Worm (Caenorhabditis elegans) whole organism, L1 larva: ENCODE results near the gene F31F6.1.

Source experiments
- C16A3.4 ChIP-seq: fragments of 150-350 bp; optimal IDR thresholded peaks from 2 replicates; lab custom pipeline; 2014; ENCODE audit warnings: missing biosample characterization, missing genetic modification characterization
- Y116A8C.19 ChIP-seq: sonication (generic microtip); optimal IDR thresholded peaks from 2 replicates; lab custom pipeline; 2016; ENCODE audit warnings: missing compliant biosample characterization, missing genetic modification characterization, borderline replicate concordance
- alr-1 ChIP-seq: fragments of 200-800 bp; sonication (Bioruptor generic); optimal IDR thresholded peaks from 2 replicates; lab custom pipeline; 2018; ENCODE audit warnings: borderline replicate concordance, mild to moderate bottlenecking, missing genetic modification characterization, missing compliant biosample characterization
- ceh-63 ChIP-seq: fragments of 200-800 bp; sonication (Bioruptor generic); optimal IDR thresholded peaks from 2 replicates; lab custom pipeline; 2018; ENCODE audit warnings: mild to moderate bottlenecking, missing genetic modification characterization, missing compliant biosample characterization
- ceh-90 ChIP-seq: sonication (generic microtip); optimal IDR thresholded peaks from 2 replicates; lab custom pipeline; 2016; ENCODE audit warnings: missing genetic modification characterization, missing compliant biosample characterization
- ces-1 ChIP-seq: fragments of 150-350 bp; optimal IDR thresholded peaks from 2 replicates; lab custom pipeline; 2014; ENCODE audit warnings: missing biosample characterization, missing genetic modification reagents, missing genetic modification characterization
- efl-1 ChIP-seq, 4 experiments: fragments of 150-350 bp; optimal IDR thresholded peaks in 3 of 4; peaks in 1 of 4; 1 replicate in 1 of 4; 2 replicates in 3 of 4; lab custom pipeline; 2014; ENCODE audit warnings: missing biosample characterization in 2 of 4, missing genetic modification characterization in 2 of 4, missing genetic modification reagents in 2 of 4
- egl-27 ChIP-seq, 2 experiments: fragments of 150-350 bp in 1 of 2; sonication (generic microtip); optimal IDR thresholded peaks; 3 replicates each; lab custom pipeline; 2017 to 2018; ENCODE audit warnings: missing biosample characterization in 2 of 2, missing genetic modification characterization in 2 of 2, missing genetic modification reagents in 2 of 2
- elt-2 ChIP-seq: sonication (generic microtip); optimal IDR thresholded peaks from 2 replicates; lab custom pipeline; 2016; ENCODE audit warnings: missing genetic modification characterization, mild to moderate bottlenecking, inconsistent platforms, missing compliant biosample characterization, missing genetic modification reagents
- elt-3 ChIP-seq, 6 experiments: fragments of 150-350 bp in 1 of 6; sonication (generic microtip); optimal IDR thresholded peaks; 2 replicates each; lab custom pipeline; 2017 to 2018; ENCODE audit warnings: missing biosample characterization in 6 of 6, missing genetic modification characterization in 6 of 6, inconsistent platforms in 1 of 6
- fkh-10 ChIP-seq: sonication (generic microtip); optimal IDR thresholded peaks from 2 replicates; lab custom pipeline; 2017; ENCODE audit warnings: missing biosample characterization, missing genetic modification reagents, missing genetic modification characterization
- fos-1 ChIP-seq: fragments of 150-350 bp; optimal IDR thresholded peaks from 2 replicates; lab custom pipeline; 2014; ENCODE audit warnings: missing biosample characterization, missing genetic modification characterization
- grh-1 ChIP-seq: fragments of 200-800 bp; sonication (Bioruptor generic); IDR thresholded peaks from 2 replicates; pipeline ENCODE4 v1.3.6; 2022; ENCODE audit warnings: missing genetic modification reagents, missing genetic modification characterization, missing compliant biosample characterization
- hlh-17 ChIP-seq: fragments of 200-800 bp; sonication (Bioruptor generic); optimal IDR thresholded peaks from 2 replicates; lab custom pipeline; 2018; ENCODE audit warnings: missing genetic modification characterization, mild to moderate bottlenecking, missing compliant biosample characterization, moderate library complexity, borderline replicate concordance
- hpl-2 ChIP-seq: fragments of 150-350 bp; optimal IDR thresholded peaks from 2 replicates; lab custom pipeline; 2014; ENCODE audit warnings: missing biosample characterization, missing genetic modification reagents, missing genetic modification characterization
- irx-1 ChIP-seq: sonication (generic microtip); optimal IDR thresholded peaks from 2 replicates; lab custom pipeline; 2016; ENCODE audit warnings: missing genetic modification characterization, missing compliant biosample characterization
- jun-1 ChIP-seq: fragments of 150-350 bp; optimal IDR thresholded peaks from 2 replicates; lab custom pipeline; 2014; ENCODE audit warnings: missing biosample characterization, missing genetic modification reagents, missing genetic modification characterization
- lin-13 ChIP-seq: fragments of 150-350 bp; optimal IDR thresholded peaks from 2 replicates; lab custom pipeline; 2014; ENCODE audit warnings: missing biosample characterization, missing genetic modification reagents, missing genetic modification characterization
- lin-14 ChIP-seq: fragments of 200-800 bp; sonication (Bioruptor generic); optimal IDR thresholded peaks from 2 replicates; lab custom pipeline; 2018; ENCODE audit warnings: mild to moderate bottlenecking, missing genetic modification characterization, moderate library complexity, missing compliant biosample characterization
- lin-15B ChIP-seq: fragments of 150-350 bp; sonication (generic microtip); optimal IDR thresholded peaks from 3 replicates; lab custom pipeline; 2014; ENCODE audit warnings: missing biosample characterization, missing genetic modification characterization
- nhr-19 ChIP-seq: fragments of 200-800 bp; sonication (Bioruptor generic); conservative IDR thresholded peaks from 2 replicates; pipeline ENCODE4 v1.3.6; 2022; ENCODE audit warnings: missing genetic modification characterization, missing compliant biosample characterization
- nhr-237 ChIP-seq: fragments of 150-350 bp; optimal IDR thresholded peaks from 2 replicates; lab custom pipeline; 2014; ENCODE audit warnings: missing biosample characterization, missing genetic modification characterization
- nhr-76 ChIP-seq: sonication (generic microtip); optimal IDR thresholded peaks from 2 replicates; lab custom pipeline; 2017; ENCODE audit warnings: missing biosample characterization, missing genetic modification characterization
- nhr-77 ChIP-seq: fragments of 150-350 bp; optimal IDR thresholded peaks from 2 replicates; lab custom pipeline; 2014; ENCODE audit warnings: missing biosample characterization, missing genetic modification characterization
- nhr-85 ChIP-seq: sonication (generic microtip); peaks from one replicate; lab custom pipeline; 2016; ENCODE audit warnings: missing genetic modification characterization, inconsistent platforms, missing compliant biosample characterization
- nhr-90 ChIP-seq: sonication (generic microtip); optimal IDR thresholded peaks from 2 replicates; lab custom pipeline; 2016; ENCODE audit warnings: mild to moderate bottlenecking, missing genetic modification characterization, missing compliant biosample characterization; ENCODE audit not compliant: poor library complexity
- pax-3 ChIP-seq: fragments of 200-800 bp; sonication (Bioruptor generic); optimal IDR thresholded peaks from 2 replicates; lab custom pipeline; 2018; ENCODE audit warnings: mild to moderate bottlenecking, missing genetic modification characterization, moderate library complexity, missing compliant biosample characterization
- pqm-1 ChIP-seq: sonication (generic microtip); optimal IDR thresholded peaks from 3 replicates; lab custom pipeline; 2017; ENCODE audit warnings: missing biosample characterization, missing genetic modification characterization
- snpc-4 ChIP-seq: fragments of 150-350 bp; optimal IDR thresholded peaks from 2 replicates; lab custom pipeline; 2014; ENCODE audit warnings: missing biosample characterization, missing genetic modification characterization
- sox-4 ChIP-seq: sonication (generic microtip); optimal IDR thresholded peaks from 2 replicates; lab custom pipeline; 2016; ENCODE audit warnings: missing genetic modification characterization, missing compliant biosample characterization
- swsn-7 ChIP-seq: sonication (generic microtip); optimal IDR thresholded peaks from 2 replicates; lab custom pipeline; 2016; ENCODE audit warnings: missing genetic modification characterization, missing compliant biosample characterization
- tlp-1 ChIP-seq: fragments of 150-350 bp; optimal IDR thresholded peaks from 2 replicates; lab custom pipeline; 2014; ENCODE audit warnings: missing biosample characterization, missing genetic modification characterization
- unc-30 ChIP-seq: sonication (generic microtip); optimal IDR thresholded peaks from 2 replicates; lab custom pipeline; 2017; ENCODE audit warnings: missing biosample characterization, missing genetic modification characterization
- unc-98 ChIP-seq: fragments of 200-800 bp; sonication (Bioruptor generic); IDR thresholded peaks from 2 replicates; pipeline ENCODE4 v1.3.6; 2022; ENCODE audit warnings: missing genetic modification characterization, missing compliant biosample characterization
- vab-15 ChIP-seq: sonication (generic microtip); optimal IDR thresholded peaks from 2 replicates; lab custom pipeline; 2017; ENCODE audit warnings: missing genotype, mild to moderate bottlenecking, missing genetic modification characterization, missing compliant biosample characterization
- zag-1 ChIP-seq: fragments of 150-350 bp; optimal IDR thresholded peaks from 2 replicates; lab custom pipeline; 2014; ENCODE audit warnings: missing biosample characterization, missing genetic modification characterization
- zip-4 ChIP-seq: fragments of 200-800 bp; sonication (Bioruptor generic); optimal IDR thresholded peaks from 2 replicates; lab custom pipeline; 2018; ENCODE audit warnings: mild to moderate bottlenecking, missing genetic modification characterization, moderate library complexity, missing compliant biosample characterization
- ztf-4 ChIP-seq: fragments of 150-350 bp; optimal IDR thresholded peaks from 2 replicates; lab custom pipeline; 2014; ENCODE audit warnings: missing biosample characterization, missing genetic modification characterization

F31F6.1 gene

ce11 chrX:14872817-14873469 lies 4.8 kb upstream of the F31F6.1 start, which contains the start of gene F31F6.3:
F31F6.3 (minus strand) TSS chrX:14872867.
- TF ChIP-seq vab-15 (tag; lab: Kevin White, UChicago) (no peak), sox-4 (tag; lab: Kevin White, UChicago) (no peak), tlp-1 (tag; lab: Kevin White, UChicago) (no peak), ceh-63 (GFP tag; lab: Kevin White, UChicago) (no peak), fos-1 (tag; lab: Kevin White, UChicago) (no peak), zag-1 (tag; lab: Kevin White, UChicago) (no peak), lin-13 (no peak), nhr-237 (tag; lab: Kevin White, UChicago) (no peak), ces-1 (GFP tag; lab: Kevin White, UChicago) (no peak), irx-1 (no peak), grh-1 (GFP tag; lab: Robert Waterston, UW) (no peak)
- TF ChIP-seq, all 84 proteins: peak for 0

- no peak for TF ChIP-seq nhr-90 (tag; lab: Kevin White, UChicago)
- TF ChIP-seq swsn-7 (tag; lab: Kevin White, UChicago): no peak
- TF ChIP-seq efl-1 (optimal IDR thresholded peaks at IDR 0.05; lab: Kevin White, UChicago): no peak
- TF ChIP-seq efl-1 (GFP tag; optimal IDR thresholded peaks at IDR 0.05 in 1 of 2; lab: Kevin White, UChicago): no peak
- TF ChIP-seq elt-3 (tag; optimal IDR thresholded peaks at IDR 0.05; lab: Kevin White, UChicago): no peak
- TF ChIP-seq unc-98 (GFP tag; lab: Robert Waterston, UW): no peak
- no peak for TF ChIP-seq fos-1 (tag; lab: Kevin White, UChicago)
- no peak for TF ChIP-seq fkh-10 (GFP tag; lab: Kevin White, UChicago)
- TF ChIP-seq nhr-85: no peak
- no peak for TF ChIP-seq sox-4 (tag; lab: Kevin White, UChicago)
- no peak for TF ChIP-seq alr-1 (tag; lab: Kevin White, UChicago)
- TF ChIP-seq ztf-4 (tag; lab: Kevin White, UChicago): no peak
- no peak for TF ChIP-seq ceh-90 (tag; lab: Kevin White, UChicago)
These were observed 3.7 kb upstream of the F31F6.1 start, which contains the start of gene F31F6.2 for ce11 chrX:14871780-14872179. F31F6.2 (minus strand) TSS chrX:14871880.

ce11 chrX:14865744-14866143 lies 2.4 kb downstream of the F31F6.1 start, which contains the start of gene C27C12.3:
C27C12.3 (minus strand) TSS chrX:14865844.
- TF ChIP-seq elt-2 (tag; lab: Kevin White, UChicago): no peak
- no peak for TF ChIP-seq hlh-17 (GFP tag; lab: Kevin White, UChicago)
- TF ChIP-seq unc-98 (GFP tag; lab: Robert Waterston, UW): no peak
- TF ChIP-seq zip-4: no peak
- TF ChIP-seq ces-1 (GFP tag; lab: Kevin White, UChicago): no peak
- no peak for TF ChIP-seq pax-3 (tag; lab: Kevin White, UChicago)
- TF ChIP-seq zag-1 (tag; lab: Kevin White, UChicago): no peak
- no peak for TF ChIP-seq lin-15B (tag; lab: Kevin White, UChicago)
- TF ChIP-seq snpc-4 (tag; lab: Kevin White, UChicago): no peak
- no peak for TF ChIP-seq swsn-7 (tag; lab: Kevin White, UChicago)
- TF ChIP-seq egl-27 (tag; optimal IDR thresholded peaks at IDR 0.05; lab: Kevin White, UChicago): no peak
- no peak for TF ChIP-seq Y116A8C.19 (tag; lab: Kevin White, UChicago)
- TF ChIP-seq ztf-4 (tag; lab: Kevin White, UChicago): no peak
- no peak for TF ChIP-seq hpl-2 (GFP tag; lab: Kevin White, UChicago)
- no peak for TF ChIP-seq nhr-90 (tag; lab: Kevin White, UChicago)
- no peak for TF ChIP-seq pqm-1

- TF ChIP-seq nhr-76 (no peak), unc-30 (no peak), nhr-85 (no peak), grh-1 (GFP tag; lab: Robert Waterston, UW) (no peak), nhr-90 (tag; lab: Kevin White, UChicago) (no peak), jun-1 (tag; lab: Kevin White, UChicago) (no peak), nhr-19 (GFP tag; lab: Robert Waterston, UW) (no peak), lin-14 (GFP tag; lab: Kevin White, UChicago) (no peak), C16A3.4 (tag; lab: Kevin White, UChicago) (no peak), hpl-2 (GFP tag; lab: Kevin White, UChicago) (no peak), nhr-77 (tag; lab: Kevin White, UChicago) (no peak)
These were observed 6.3 kb downstream of the F31F6.1 start, which contains the start of gene dmd-4 for ce11 chrX:14861752-14862151. dmd-4 (minus strand) TSS chrX:14861852.
